Fruit fly (Drosophila melanogaster) whole organism, embryonic: ENCODE measurements around the gene gogo.

ENCODE experiments used
- Aef1 ChIP-seq: fragments of 200-800 bp; sonication (Bioruptor generic); IDR thresholded peaks from 3 replicates; pipeline ENCODE4 v1.3.6; 2022; ENCODE audit warnings: missing biosample characterization, missing genetic modification characterization
- Asciz ChIP-seq: fragments of 200-800 bp; sonication (Bioruptor generic); optimal IDR thresholded peaks from 2 replicates; lab custom pipeline; 2017; ENCODE audit warnings: missing biosample characterization, mild to moderate bottlenecking, missing genetic modification characterization, missing genetic modification reagents
- CG16863 ChIP-seq: fragments of 200-800 bp; sonication (Bioruptor generic); optimal IDR thresholded peaks from 3 replicates; lab custom pipeline; 2016; ENCODE audit warnings: missing biosample characterization, missing genetic modification characterization
- CG3838 ChIP-seq: fragments of 200-800 bp; sonication (Bioruptor generic); optimal IDR thresholded peaks from 3 replicates; lab custom pipeline; 2016; ENCODE audit warnings: missing biosample characterization, missing genetic modification characterization
- CG9609 ChIP-seq: fragments of 200-800 bp; sonication (Bioruptor generic); optimal IDR thresholded peaks from 3 replicates; lab custom pipeline; 2016; ENCODE audit warnings: missing biosample characterization, missing genetic modification characterization
- CTCF ChIP-seq: fragments of 200-800 bp; sonication (Bioruptor generic); optimal IDR thresholded peaks from 2 replicates; lab custom pipeline; 2017; ENCODE audit warnings: missing biosample characterization, mild to moderate bottlenecking, missing genetic modification characterization, moderate library complexity
- E2f1 ChIP-seq: fragments of 200-800 bp; sonication (Bioruptor generic); IDR thresholded peaks from 2 replicates; pipeline ENCODE4 v1.3.6; 2022; ENCODE audit warnings: missing biosample characterization, missing genetic modification characterization
- HLH54F ChIP-seq: fragments of 200-800 bp; sonication (Bioruptor generic); optimal IDR thresholded peaks from 3 replicates; lab custom pipeline; 2016; ENCODE audit warnings: missing biosample characterization, missing genetic modification characterization
- Hr51 ChIP-seq, 2 experiments: fragments of 200-800 bp; sonication (Bioruptor generic); optimal IDR thresholded peaks; 2 replicates in 1 of 2; 3 replicates in 1 of 2; lab custom pipeline; 2016 to 2018; ENCODE audit warnings: missing biosample characterization in 2 of 2, missing genetic modification characterization in 2 of 2, mild to moderate bottlenecking in 1 of 2, moderate library complexity in 1 of 2
- Taf1 ChIP-seq: fragments of 200-800 bp; sonication (Bioruptor generic); IDR thresholded peaks from 2 replicates; pipeline ENCODE4 v1.3.6; 2022; ENCODE audit warnings: missing biosample characterization, missing genetic modification characterization
- pan ChIP-seq, 4 experiments: fragments of >200 bp in 3 of 4; fragments of 200-800 bp in 1 of 4; sonication (Bioruptor generic) in 1 of 4; optimal IDR thresholded peaks in 3 of 4; IDR thresholded peaks in 1 of 4; 2 replicates each; pipeline versions ENCODE4 v1.3.6 to Lab custom; 2017 to 2022; ENCODE audit warnings: missing biosample characterization in 2 of 4, missing genetic modification characterization in 2 of 4, mixed read lengths in 1 of 4
- rib ChIP-seq: fragments of 200-800 bp; sonication (Bioruptor generic); IDR thresholded peaks from 2 replicates; pipeline ENCODE4 v1.3.6; 2022; ENCODE audit warnings: missing biosample characterization, missing genetic modification characterization

- TF ChIP-seq pan (optimal IDR thresholded peaks at IDR 0.05; lab: Kevin White, UChicago): no peak
- TF ChIP-seq pan (GFP tag; optimal IDR thresholded peaks at IDR 0.05 in 1 of 2, IDR thresholded peaks at IDR 0.05 in 1 of 2): no peak
- no peak for TF ChIP-seq Asciz (GFP tag; lab: Kevin White, UChicago)
- TF ChIP-seq Taf1 (GFP tag; lab: Robert Waterston, UW): no peak
- no peak for TF ChIP-seq Hr51 (GFP tag; optimal IDR thresholded peaks at IDR 0.05; lab: Kevin White, UChicago)
- TF ChIP-seq Aef1 (GFP tag; lab: Robert Waterston, UW): no peak
- no peak for TF ChIP-seq rib (GFP tag; lab: Robert Waterston, UW)
- TF ChIP-seq CG9609 (GFP tag; lab: Kevin White, UChicago): no peak
- TF ChIP-seq HLH54F (GFP tag; lab: Kevin White, UChicago): no peak
- no peak for TF ChIP-seq CTCF (GFP tag; lab: Kevin White, UChicago)
- no peak for TF ChIP-seq CG16863 (GFP tag; lab: Kevin White, UChicago)
- TF ChIP-seq E2f1 (GFP tag; lab: Robert Waterston, UW): no peak
- no peak for TF ChIP-seq CG3838 (GFP tag; lab: Kevin White, UChicago)
Observed at dm6 chr3L:20299110-20299509, 4.2 kb upstream of the gogo start, which contains the start of gene SCCRO4.
